Fruit fly (Drosophila melanogaster): ENCODE measurements around the gene Rip11.

DNA sequence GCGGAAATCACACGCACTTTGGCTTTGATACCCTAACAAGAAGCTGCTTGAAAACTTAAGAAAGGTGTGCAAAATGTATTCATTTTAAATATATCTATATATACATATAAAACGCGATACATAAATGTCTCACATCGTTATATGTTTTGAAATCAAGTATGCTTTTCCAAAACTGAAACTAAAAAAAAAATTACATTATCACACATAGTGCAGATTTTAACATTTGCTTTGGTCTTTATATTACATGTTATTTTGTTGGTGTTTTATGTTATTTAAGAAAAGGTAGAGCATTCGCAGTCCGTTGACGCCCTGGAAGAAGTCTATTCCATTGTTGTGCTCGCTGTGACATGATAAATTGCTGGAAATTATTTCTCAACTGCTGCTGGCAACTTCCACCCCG is 29.3 kb downstream of the Rip11 start:
- TF ChIP-seq CG8478 (optimal IDR thresholded peaks at IDR 0.05), result no peak
- TF ChIP-seq CTCF (optimal IDR thresholded peaks at IDR 0.05), result no peak
